Fruit fly (Drosophila melanogaster) whole organism, pupa: ENCODE measurements around the gene Pc.

Experiments used
- CG10348 ChIP-seq: fragments of 200-800 bp; sonication (Bioruptor generic); IDR thresholded peaks from 2 replicates; pipeline ENCODE4 v1.3.6; 2022; ENCODE audit warnings: missing biosample characterization, missing genetic modification characterization
- CG12605 ChIP-seq: fragments of 200-800 bp; sonication (Bioruptor generic); IDR thresholded peaks from 2 replicates; pipeline ENCODE4 v1.3.6; 2022; ENCODE audit warnings: missing biosample characterization, missing genetic modification characterization
- CG13204 ChIP-seq: fragments of 200-800 bp; sonication (Bioruptor generic); optimal IDR thresholded peaks from 2 replicates; lab custom pipeline; 2018; ENCODE audit warnings: missing biosample characterization, mild to moderate bottlenecking, missing genetic modification characterization, moderate library complexity
- CG14655 ChIP-seq: fragments of 200-800 bp; sonication (Bioruptor generic); optimal IDR thresholded peaks from 3 replicates; lab custom pipeline; 2017; ENCODE audit warnings: mild to moderate bottlenecking, missing biosample characterization, missing genetic modification reagents, missing genetic modification characterization
- CG15710 ChIP-seq: fragments of 200-800 bp; sonication (Bioruptor generic); optimal IDR thresholded peaks from 2 replicates; lab custom pipeline; 2018; ENCODE audit warnings: missing biosample characterization, mild to moderate bottlenecking, missing genetic modification characterization, moderate library complexity
- CG17806 ChIP-seq: fragments of 200-800 bp; sonication (Bioruptor generic); optimal IDR thresholded peaks from 2 replicates; lab custom pipeline; 2018; ENCODE audit warnings: missing biosample characterization, mild to moderate bottlenecking, missing genetic modification characterization, moderate library complexity
- CG32121 ChIP-seq: fragments of 200-800 bp; sonication (Bioruptor generic); IDR thresholded peaks from 2 replicates; pipeline ENCODE4 v1.3.6; 2022; ENCODE audit warnings: missing biosample characterization, missing genetic modification characterization
- CG34367 ChIP-seq: fragments of 200-800 bp; sonication (Bioruptor generic); optimal IDR thresholded peaks from 2 replicates; lab custom pipeline; 2018; ENCODE audit warnings: missing biosample characterization, mild to moderate bottlenecking, missing genetic modification characterization
- CG4496 ChIP-seq: fragments of 200-800 bp; sonication (Bioruptor generic); IDR thresholded peaks from 3 replicates; pipeline ENCODE4 v1.3.6; 2022; ENCODE audit warnings: missing biosample characterization, missing genetic modification characterization
- CG8159 ChIP-seq: fragments of 200-800 bp; sonication (Bioruptor generic); optimal IDR thresholded peaks from 3 replicates; lab custom pipeline; 2018; ENCODE audit warnings: missing biosample characterization, mild to moderate bottlenecking, missing genetic modification characterization, moderate library complexity
- CG8301 ChIP-seq: fragments of 200-800 bp; sonication (Bioruptor generic); optimal IDR thresholded peaks from 2 replicates; lab custom pipeline; 2018; ENCODE audit warnings: missing biosample characterization, mild to moderate bottlenecking, missing genetic modification characterization
- CG9948 ChIP-seq: fragments of 200-800 bp; sonication (Bioruptor generic); optimal IDR thresholded peaks from 2 replicates; lab custom pipeline; 2018; ENCODE audit warnings: missing biosample characterization, mild to moderate bottlenecking, missing genetic modification characterization, moderate library complexity
- D1 ChIP-seq: fragments of 200-800 bp; sonication (Bioruptor generic); optimal IDR thresholded peaks from 2 replicates; lab custom pipeline; 2018; ENCODE audit warnings: missing biosample characterization, mild to moderate bottlenecking, missing genetic modification characterization, moderate library complexity
- EcR ChIP-seq: fragments of 200-800 bp; sonication (Bioruptor generic); optimal IDR thresholded peaks from 3 replicates; lab custom pipeline; 2019; ENCODE audit warnings: missing biosample characterization, missing genetic modification characterization, mild to moderate bottlenecking, moderate library complexity, missing genetic modification reagents
- Ets98B ChIP-seq: fragments of 200-800 bp; sonication (Bioruptor generic); IDR thresholded peaks from 2 replicates; pipeline ENCODE4 v1.3.6; 2022; ENCODE audit warnings: missing biosample characterization, missing genetic modification characterization
- Pif1A ChIP-seq: fragments of 200-800 bp; sonication (Bioruptor generic); optimal IDR thresholded peaks from 3 replicates; lab custom pipeline; 2016; ENCODE audit warnings: missing biosample characterization, missing genetic modification characterization
- Pif1B ChIP-seq: fragments of 200-800 bp; sonication (Bioruptor generic); optimal IDR thresholded peaks from 3 replicates; lab custom pipeline; 2016; ENCODE audit warnings: missing biosample characterization, missing genetic modification characterization
- Snoo ChIP-seq: fragments of 200-800 bp; sonication (Bioruptor generic); optimal IDR thresholded peaks from 3 replicates; lab custom pipeline; 2017; ENCODE audit warnings: missing biosample characterization, mild to moderate bottlenecking, missing genetic modification characterization, inconsistent platforms
- fd96Ca ChIP-seq: fragments of 200-800 bp; sonication (Bioruptor generic); IDR thresholded peaks from 3 replicates; pipeline ENCODE4 v1.3.6; 2022; ENCODE audit warnings: missing biosample characterization, missing genetic modification characterization
- gl ChIP-seq: fragments of 200-800 bp; sonication (Bioruptor generic); optimal IDR thresholded peaks from 2 replicates; lab custom pipeline; 2018; ENCODE audit warnings: missing biosample characterization, mild to moderate bottlenecking, missing genetic modification characterization
- rn ChIP-seq: fragments of 200-800 bp; sonication (Bioruptor generic); IDR thresholded peaks from 2 replicates; pipeline ENCODE4 v1.3.6; 2022; ENCODE audit warnings: missing biosample characterization, missing genetic modification characterization

Gene Pc

dm6 chr3L:21298375-21298774, 19.4 kb downstream of the Pc start, which contains the start of gene CG43702:
CG43702 (plus strand) TSS chr3L:21298675.
- no peak for TF ChIP-seq Ets98B (GFP tag; lab: Robert Waterston, UW)
- no peak for TF ChIP-seq gl
- no peak for TF ChIP-seq CG15710 (tag; lab: Kevin White, UChicago)
- no peak for TF ChIP-seq D1 (tag; lab: Kevin White, UChicago)
- TF ChIP-seq fd96Ca: no peak
- no peak for TF ChIP-seq CG13204 (GFP tag; lab: Kevin White, UChicago)
- no peak for TF ChIP-seq Pif1A
- no peak for TF ChIP-seq CG32121
- no peak for TF ChIP-seq Pif1B (GFP tag; lab: Kevin White, UChicago)
- no peak for TF ChIP-seq rn (GFP tag; lab: Robert Waterston, UW)
- TF ChIP-seq CG17806: no peak
- no peak for TF ChIP-seq CG10348 (GFP tag; lab: Robert Waterston, UW)

dm6 chr3L:21297703-21298102, 20.1 kb downstream of the Pc start, which contains the start of gene Edg78E:
Edg78E (minus strand) TSS chr3L:21297803.
- TF ChIP-seq gl (no peak), Pif1B (GFP tag; lab: Kevin White, UChicago) (no peak), Ets98B (GFP tag; lab: Robert Waterston, UW) (no peak), CG15710 (tag; lab: Kevin White, UChicago) (no peak), CG8159 (tag; lab: Kevin White, UChicago) (no peak), CG32121 (no peak), CG17806 (no peak), D1 (tag; lab: Kevin White, UChicago) (no peak), Snoo (tag; lab: Kevin White, UChicago) (no peak), CG13204 (GFP tag; lab: Kevin White, UChicago) (no peak), Pif1A (no peak), rn (GFP tag; lab: Robert Waterston, UW) (no peak), CG8301 (tag; lab: Kevin White, UChicago) (no peak), CG34367 (tag; lab: Kevin White, UChicago) (no peak), CG14655 (GFP tag; lab: Kevin White, UChicago) (no peak), fd96Ca (no peak), CG9948 (tag; lab: Kevin White, UChicago) (no peak), EcR (GFP tag; lab: Kevin White, UChicago) (no peak), CG4496 (no peak), CG12605 (GFP tag; lab: Robert Waterston, UW) (no peak)
- TF ChIP-seq, all 21 proteins: peak for 0

- TF ChIP-seq CG34367 (tag; lab: Kevin White, UChicago) (no peak), CG9948 (tag; lab: Kevin White, UChicago) (no peak)
These were observed 23.6 kb downstream of the Pc start, which contains the start of gene Cpr78Cb for dm6 chr3L:21294202-21294601. Cpr78Cb (plus strand) TSS chr3L:21294492.

- TF ChIP-seq Pif1A: no peak
- no peak for TF ChIP-seq CG12605 (GFP tag; lab: Robert Waterston, UW)
- no peak for TF ChIP-seq CG17806
- TF ChIP-seq fd96Ca: no peak
- no peak for TF ChIP-seq CG8159 (tag; lab: Kevin White, UChicago)
- TF ChIP-seq gl: no peak
- no peak for TF ChIP-seq CG8301 (tag; lab: Kevin White, UChicago)
- no peak for TF ChIP-seq CG32121
- TF ChIP-seq Pif1B (GFP tag; lab: Kevin White, UChicago): no peak
- TF ChIP-seq CG34367 (tag; lab: Kevin White, UChicago): no peak
- TF ChIP-seq Snoo (tag; lab: Kevin White, UChicago): no peak
- no peak for TF ChIP-seq CG4496
- TF ChIP-seq D1 (tag; lab: Kevin White, UChicago): no peak
- no peak for TF ChIP-seq CG15710 (tag; lab: Kevin White, UChicago)
- no peak for TF ChIP-seq CG13204 (GFP tag; lab: Kevin White, UChicago)
- TF ChIP-seq Ets98B (GFP tag; lab: Robert Waterston, UW): no peak
- TF ChIP-seq EcR (GFP tag; lab: Kevin White, UChicago): no peak
- TF ChIP-seq CG9948 (tag; lab: Kevin White, UChicago): no peak
- TF ChIP-seq rn (GFP tag; lab: Robert Waterston, UW): no peak
These were observed 25.1 kb downstream of the Pc start, which contains the start of gene Cpr78Ca for dm6 chr3L:21292700-21293099. Cpr78Ca (minus strand) TSS chr3L:21292800.

- TF ChIP-seq CG8159 (tag; lab: Kevin White, UChicago): no peak
- no peak for TF ChIP-seq gl
- TF ChIP-seq CG10348 (GFP tag; lab: Robert Waterston, UW): no peak
- no peak for TF ChIP-seq Pif1A
- no peak for TF ChIP-seq CG8301 (tag; lab: Kevin White, UChicago)
- TF ChIP-seq CG12605 (GFP tag; lab: Robert Waterston, UW): no peak
- no peak for TF ChIP-seq CG32121
- TF ChIP-seq CG34367 (tag; lab: Kevin White, UChicago): no peak
- no peak for TF ChIP-seq CG4496
- no peak for TF ChIP-seq CG13204 (GFP tag; lab: Kevin White, UChicago)
- no peak for TF ChIP-seq fd96Ca
- TF ChIP-seq Snoo (tag; lab: Kevin White, UChicago): no peak
These were observed 26.8 kb downstream of the Pc start for dm6 chr3L:21291055-21291454.

- TF ChIP-seq EcR (GFP tag; lab: Kevin White, UChicago) (peak; percentile 77), CG8159 (tag; lab: Kevin White, UChicago) (no peak)
- TF ChIP-seq, all 21 proteins: peak for 1
These were observed 27.5 kb downstream of the Pc start for dm6 chr3L:21290336-21290735.
